Worm (Caenorhabditis elegans): ENCODE data around the gene col-186.

The col-186 gene

DNA sequence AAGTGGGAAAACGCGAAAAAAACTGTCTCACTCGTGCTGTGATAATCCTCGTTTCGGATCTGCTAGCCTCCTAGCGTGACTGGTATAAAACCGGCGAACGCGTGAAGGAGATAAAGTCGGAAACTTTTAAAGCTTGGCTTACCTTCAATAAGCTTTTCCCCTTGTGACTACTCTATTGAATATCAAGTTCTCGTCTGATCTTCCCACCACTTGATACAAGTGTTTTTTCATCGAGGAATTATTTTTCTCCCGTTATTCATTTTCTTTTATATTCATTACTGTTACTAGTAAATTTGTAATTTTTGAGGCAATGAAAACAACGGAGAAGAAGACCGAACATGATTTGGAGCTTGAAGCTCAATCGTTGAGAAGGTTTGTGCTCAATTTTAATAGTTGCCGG is at the start of gene col-186:
col-186 (plus strand) TSS at position 301 of the 400 bp plus-strand sequence.
- TF ChIP-seq aly-1 (tag; optimal IDR thresholded peaks at IDR 0.05) (no peak), sea-1 (GFP tag; conservative IDR thresholded peaks at IDR 0.05) (no peak), tra-4 (tag; optimal IDR thresholded peaks at IDR 0.05) (no peak), hmg-4 (GFP tag; optimal IDR thresholded peaks at IDR 0.05) (no peak), ama-1 (optimal IDR thresholded peaks at IDR 0.05) (no peak), pes-1 (GFP tag; IDR thresholded peaks at IDR 0.05) (no peak), tbx-11 (GFP tag; IDR thresholded peaks at IDR 0.05) (no peak), F13C5.2 (tag; optimal IDR thresholded peaks at IDR 0.05) (no peak), scrt-1 (GFP tag; IDR thresholded peaks at IDR 0.05) (no peak), flt-1 (GFP tag; IDR thresholded peaks at IDR 0.05) (no peak), hnd-1 (tag; optimal IDR thresholded peaks at IDR 0.05) (no peak), ets-7 (tag; optimal IDR thresholded peaks at IDR 0.05) (no peak), ceh-36 (tag; optimal IDR thresholded peaks at IDR 0.05) (no peak), ceh-13 (GFP tag; optimal IDR thresholded peaks at IDR 0.05) (no peak), hmbx-1 (tag; optimal IDR thresholded peaks at IDR 0.05) (no peak), tbx-37 (GFP tag; conservative IDR thresholded peaks at IDR 0.05) (no peak)

DNA sequence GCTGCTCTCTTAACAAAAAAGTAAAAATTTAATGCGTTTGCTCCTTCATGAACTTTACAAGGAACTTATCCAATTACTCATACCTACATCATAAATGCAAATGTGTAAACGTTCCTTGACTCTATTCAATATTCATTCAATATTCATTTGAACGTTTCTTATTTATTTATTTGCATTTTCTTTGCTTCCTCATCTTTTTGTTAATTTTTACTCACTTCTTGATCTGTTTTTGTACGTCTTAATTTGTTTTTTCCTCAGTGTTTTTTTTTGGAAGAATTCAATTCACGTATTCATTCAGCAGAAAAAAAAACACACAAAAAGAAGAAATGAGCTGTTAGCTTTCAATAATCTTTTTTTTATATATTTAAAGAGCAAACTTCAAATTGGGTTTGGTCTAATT is 48.5 kb upstream of the col-186 start:
- TF ChIP-seq hnd-1 (tag; optimal IDR thresholded peaks at IDR 0.05) (no peak), F13C5.2 (tag; optimal IDR thresholded peaks at IDR 0.05) (no peak)

DNA sequence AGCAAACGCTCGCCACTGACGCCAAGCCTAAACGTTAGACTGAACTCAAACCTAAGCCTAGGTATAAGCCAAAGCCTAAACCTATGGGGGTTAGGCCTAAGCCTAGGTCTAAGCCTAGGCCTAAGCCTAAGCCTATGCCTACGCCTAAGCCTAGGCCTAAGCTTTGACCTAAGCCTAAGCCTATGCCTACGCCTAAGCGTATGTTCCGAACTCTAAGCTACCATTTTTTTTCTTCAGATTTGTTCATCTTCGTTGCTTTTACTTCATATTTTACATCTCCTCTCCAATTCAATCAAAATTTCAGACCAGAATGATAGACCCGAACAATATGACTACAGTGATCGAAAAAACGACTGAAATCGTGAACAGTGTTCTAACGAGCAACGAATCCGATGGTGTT is 41.0 kb upstream of the col-186 start, which contains the start of gene npr-33:
npr-33 (plus strand) TSS at position 301 of the 400 bp plus-strand sequence.
- TF ChIP-seq tra-4 (tag; optimal IDR thresholded peaks at IDR 0.05) (no peak), sea-1 (GFP tag; conservative IDR thresholded peaks at IDR 0.05) (no peak), scrt-1 (GFP tag; IDR thresholded peaks at IDR 0.05) (no peak), tbx-37 (GFP tag; conservative IDR thresholded peaks at IDR 0.05) (no peak), ama-1 (optimal IDR thresholded peaks at IDR 0.05) (no peak), ets-7 (tag; optimal IDR thresholded peaks at IDR 0.05) (no peak), F13C5.2 (tag; optimal IDR thresholded peaks at IDR 0.05) (no peak), pes-1 (GFP tag; IDR thresholded peaks at IDR 0.05) (no peak), hmg-4 (GFP tag; optimal IDR thresholded peaks at IDR 0.05) (no peak), ceh-13 (GFP tag; optimal IDR thresholded peaks at IDR 0.05) (no peak), ceh-36 (tag; optimal IDR thresholded peaks at IDR 0.05) (no peak), hnd-1 (tag; optimal IDR thresholded peaks at IDR 0.05) (no peak), hmbx-1 (tag; optimal IDR thresholded peaks at IDR 0.05) (no peak), flt-1 (GFP tag; IDR thresholded peaks at IDR 0.05) (no peak), B0310.2 (tag; optimal IDR thresholded peaks at IDR 0.05) (no peak), aly-1 (tag; optimal IDR thresholded peaks at IDR 0.05) (no peak)

DNA sequence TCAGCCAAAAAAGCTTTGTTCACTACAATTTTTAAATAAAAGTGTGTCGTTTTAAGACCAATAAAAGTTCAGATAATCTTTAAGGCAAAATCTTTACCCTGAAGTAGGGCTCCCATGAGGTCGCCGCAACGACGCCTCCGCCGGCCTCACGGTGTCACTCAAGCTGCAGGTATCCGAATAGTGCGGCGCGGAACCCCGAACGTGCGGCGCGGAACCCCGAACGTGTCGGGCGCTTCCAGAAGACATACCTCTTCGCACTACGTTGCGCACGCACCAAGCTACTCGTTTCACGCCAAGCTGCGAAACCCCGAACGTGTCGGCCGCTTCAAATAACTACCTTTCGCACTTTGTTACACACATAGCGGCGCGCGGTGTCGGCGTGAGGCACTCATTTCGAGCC is 38.5 kb upstream of the col-186 start:
- no peak for TF ChIP-seq hmbx-1 (tag; optimal IDR thresholded peaks at IDR 0.05)
- TF ChIP-seq flt-1 (GFP tag; IDR thresholded peaks at IDR 0.05) = no peak
- TF ChIP-seq ama-1 (optimal IDR thresholded peaks at IDR 0.05) = no peak
- TF ChIP-seq pes-1 (GFP tag; IDR thresholded peaks at IDR 0.05) = no peak
- no peak for TF ChIP-seq aly-1 (tag; optimal IDR thresholded peaks at IDR 0.05)
- no peak for TF ChIP-seq scrt-1 (GFP tag; IDR thresholded peaks at IDR 0.05)

DNA sequence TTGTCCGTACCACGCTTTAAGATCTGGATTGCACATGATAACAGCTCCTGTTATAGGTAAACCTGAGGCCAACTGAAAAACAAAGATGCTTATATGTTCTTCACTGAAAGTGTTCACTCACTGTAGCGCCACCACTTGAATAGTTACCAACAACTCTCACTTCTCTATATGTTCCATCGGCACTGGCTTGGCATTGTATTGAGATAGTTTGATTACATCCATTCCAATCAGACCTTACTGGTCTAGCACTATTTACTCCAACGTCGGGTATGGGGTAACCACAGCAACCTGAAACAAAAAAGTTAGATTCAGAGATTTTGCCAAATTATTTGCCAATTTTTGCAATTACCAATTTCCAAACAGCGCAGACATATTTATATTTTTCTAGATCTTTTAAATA is 35.5 kb upstream of the col-186 start:
- TF ChIP-seq hmbx-1 (tag; optimal IDR thresholded peaks at IDR 0.05) (no peak), flt-1 (GFP tag; IDR thresholded peaks at IDR 0.05) (no peak), pes-1 (GFP tag; IDR thresholded peaks at IDR 0.05) (no peak), ets-7 (tag; optimal IDR thresholded peaks at IDR 0.05) (no peak), ceh-36 (tag; optimal IDR thresholded peaks at IDR 0.05) (no peak), ceh-13 (GFP tag; optimal IDR thresholded peaks at IDR 0.05) (no peak), tra-4 (tag; optimal IDR thresholded peaks at IDR 0.05) (no peak), hnd-1 (tag; optimal IDR thresholded peaks at IDR 0.05) (no peak), tbx-37 (GFP tag; conservative IDR thresholded peaks at IDR 0.05) (no peak)

DNA sequence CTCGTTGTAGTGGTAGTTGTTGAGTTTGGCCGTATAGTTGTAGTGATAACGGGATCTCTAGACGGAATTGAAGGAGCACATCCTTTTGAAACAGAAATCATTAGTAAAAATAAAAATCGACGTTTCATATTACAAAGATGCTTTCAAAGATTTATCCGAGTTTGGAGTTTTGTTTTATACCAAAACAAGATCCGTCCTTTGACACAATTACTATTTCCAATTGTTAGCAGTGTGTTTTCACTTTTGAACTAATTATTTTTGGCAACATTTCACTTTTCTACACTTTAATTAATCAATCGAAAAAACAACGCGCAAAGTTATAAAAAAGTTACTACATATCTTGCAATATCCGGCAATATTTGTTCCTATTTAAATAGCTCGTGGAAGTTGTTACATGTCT is 34.3 kb upstream of the col-186 start, which contains the start of the genes F31B9.4 and F31B9.2:
F31B9.4 (minus strand) TSS at position 101 of the 400 bp plus-strand sequence.
F31B9.2 (plus strand) TSS at position 368 of the 400 bp plus-strand sequence.
- TF ChIP-seq flt-1 (GFP tag; IDR thresholded peaks at IDR 0.05) = no peak
- no peak for TF ChIP-seq ceh-36 (tag; optimal IDR thresholded peaks at IDR 0.05)
- no peak for TF ChIP-seq sea-1 (GFP tag; conservative IDR thresholded peaks at IDR 0.05)
- no peak for TF ChIP-seq ama-1 (optimal IDR thresholded peaks at IDR 0.05)
- TF ChIP-seq ets-7 (tag; optimal IDR thresholded peaks at IDR 0.05) = no peak
- no peak for TF ChIP-seq scrt-1 (GFP tag; IDR thresholded peaks at IDR 0.05)
- no peak for TF ChIP-seq F13C5.2 (tag; optimal IDR thresholded peaks at IDR 0.05)
- TF ChIP-seq tra-4 (tag; optimal IDR thresholded peaks at IDR 0.05) = no peak
- TF ChIP-seq ceh-13 (GFP tag; optimal IDR thresholded peaks at IDR 0.05) = no peak
- no peak for TF ChIP-seq pes-1 (GFP tag; IDR thresholded peaks at IDR 0.05)
- TF ChIP-seq aly-1 (tag; optimal IDR thresholded peaks at IDR 0.05) = no peak
- TF ChIP-seq tbx-11 (GFP tag; IDR thresholded peaks at IDR 0.05) = no peak

DNA sequence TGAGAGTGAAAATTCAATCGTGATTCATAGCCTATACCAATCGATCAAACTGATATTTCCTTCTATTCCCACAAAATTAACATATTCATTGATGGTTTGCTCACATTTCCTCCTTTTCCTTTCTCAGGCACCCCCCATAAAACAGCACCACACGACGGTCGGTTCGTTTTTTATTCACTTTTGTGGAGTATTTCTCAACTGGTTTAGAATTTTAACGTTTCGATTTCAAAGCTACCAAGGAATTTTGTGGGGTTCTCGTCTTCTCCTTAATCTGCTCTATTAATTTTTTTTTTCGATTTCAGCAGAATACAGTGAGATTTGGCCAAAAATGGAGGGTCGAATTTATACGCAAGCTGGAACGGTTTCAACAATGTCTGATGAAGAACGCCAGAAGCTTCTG is 31.9 kb upstream of the col-186 start, which contains the start of gene F31B9.7:
F31B9.7 (plus strand) TSS at position 301 of the 400 bp plus-strand sequence.
- TF ChIP-seq ama-1 (optimal IDR thresholded peaks at IDR 0.05) (no peak), aly-1 (tag; optimal IDR thresholded peaks at IDR 0.05) (no peak), sea-1 (GFP tag; conservative IDR thresholded peaks at IDR 0.05) (no peak), hmbx-1 (tag; optimal IDR thresholded peaks at IDR 0.05) (no peak), ets-7 (tag; optimal IDR thresholded peaks at IDR 0.05) (no peak), tbx-11 (GFP tag; IDR thresholded peaks at IDR 0.05) (no peak), B0310.2 (tag; optimal IDR thresholded peaks at IDR 0.05) (no peak), scrt-1 (GFP tag; IDR thresholded peaks at IDR 0.05) (no peak), tbx-37 (GFP tag; conservative IDR thresholded peaks at IDR 0.05) (no peak), flt-1 (GFP tag; IDR thresholded peaks at IDR 0.05) (no peak), F13C5.2 (tag; optimal IDR thresholded peaks at IDR 0.05) (no peak), hnd-1 (tag; optimal IDR thresholded peaks at IDR 0.05) (no peak), ceh-36 (tag; optimal IDR thresholded peaks at IDR 0.05) (no peak), pes-1 (GFP tag; IDR thresholded peaks at IDR 0.05) (no peak), hmg-4 (GFP tag; optimal IDR thresholded peaks at IDR 0.05) (no peak), tra-4 (tag; optimal IDR thresholded peaks at IDR 0.05) (no peak), ceh-13 (GFP tag; optimal IDR thresholded peaks at IDR 0.05) (no peak)

DNA sequence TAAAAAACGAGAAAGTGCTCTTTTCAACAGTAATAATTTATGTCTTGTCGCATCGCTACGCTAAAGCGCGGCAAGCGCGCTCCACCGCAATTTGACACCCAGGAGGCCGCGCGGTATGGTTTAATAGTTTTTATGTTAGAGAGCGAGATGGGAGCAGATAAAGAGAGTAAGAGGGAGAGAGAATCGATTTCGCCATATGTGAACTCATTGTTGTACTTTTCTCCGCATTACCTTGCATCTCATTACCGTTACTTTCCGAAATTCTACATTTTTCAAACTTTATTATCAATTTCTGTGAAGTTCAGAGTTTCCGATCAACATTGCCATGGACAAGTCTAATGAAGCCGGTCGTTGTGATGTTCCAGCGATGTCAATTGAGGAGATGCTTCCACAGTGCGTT is 27.9 kb upstream of the col-186 start, which contains the start of gene F31B9.3:
F31B9.3 (plus strand) TSS at position 301 of the 400 bp plus-strand sequence.
- TF ChIP-seq tra-4 (tag; optimal IDR thresholded peaks at IDR 0.05) (no peak), ets-7 (tag; optimal IDR thresholded peaks at IDR 0.05) (no peak), hmg-4 (GFP tag; optimal IDR thresholded peaks at IDR 0.05) (no peak), aly-1 (tag; optimal IDR thresholded peaks at IDR 0.05) (no peak), tbx-37 (GFP tag; conservative IDR thresholded peaks at IDR 0.05) (no peak), tbx-11 (GFP tag; IDR thresholded peaks at IDR 0.05) (no peak), ceh-13 (GFP tag; optimal IDR thresholded peaks at IDR 0.05) (no peak), hnd-1 (tag; optimal IDR thresholded peaks at IDR 0.05) (no peak), pes-1 (GFP tag; IDR thresholded peaks at IDR 0.05) (no peak), sea-1 (GFP tag; conservative IDR thresholded peaks at IDR 0.05) (no peak), hmbx-1 (tag; optimal IDR thresholded peaks at IDR 0.05) (no peak)
